Fruit fly (Drosophila melanogaster) whole organism, embryonic: Measurements from ENCODE around the gene Mst98Cb.

Experiments
- ATbp ChIP-seq: fragments of 200-800 bp; sonication (Bioruptor generic); optimal IDR thresholded peaks from 2 replicates; lab custom pipeline; 2017; ENCODE audit warnings: missing biosample characterization, mild to moderate bottlenecking, missing genetic modification characterization, missing genetic modification reagents
- CG10267 ChIP-seq: fragments of 200-800 bp; sonication (Bioruptor generic); optimal IDR thresholded peaks from 2 replicates; lab custom pipeline; 2018; ENCODE audit warnings: missing biosample characterization, mild to moderate bottlenecking, missing genetic modification characterization, moderate library complexity
- CG10543 ChIP-seq: fragments of 200-800 bp; sonication (Bioruptor generic); optimal IDR thresholded peaks from 3 replicates; lab custom pipeline; 2017; ENCODE audit warnings: missing biosample characterization, mild to moderate bottlenecking, missing genetic modification characterization, moderate library complexity
- CG11247 ChIP-seq: fragments of 200-800 bp; sonication (Bioruptor generic); IDR thresholded peaks from 2 replicates; pipeline ENCODE4 v1.3.6; 2022; ENCODE audit warnings: missing biosample characterization, missing genetic modification characterization
- CG11456 ChIP-seq: fragments of 200-800 bp; sonication (Bioruptor generic); IDR thresholded peaks from 3 replicates; pipeline ENCODE4 v1.3.6; 2022; ENCODE audit warnings: missing biosample characterization, missing genetic modification characterization
- CG12391 ChIP-seq: fragments of 200-800 bp; sonication (Bioruptor generic); optimal IDR thresholded peaks from 3 replicates; lab custom pipeline; 2018; ENCODE audit warnings: missing biosample characterization, mild to moderate bottlenecking, missing genetic modification characterization, moderate library complexity
- CG13287 ChIP-seq: fragments of 200-800 bp; sonication (Bioruptor generic); IDR thresholded peaks from 2 replicates; pipeline ENCODE4 v1.3.6; 2022; ENCODE audit warnings: missing biosample characterization, missing genetic modification characterization; ENCODE audit not compliant: partially characterized antibody
- CG13424 ChIP-seq: fragments of 200-800 bp; sonication (Bioruptor generic); optimal IDR thresholded peaks from 2 replicates; lab custom pipeline; 2019; ENCODE audit warnings: missing biosample characterization, mild to moderate bottlenecking, missing genetic modification characterization, moderate library complexity
- CG14860 ChIP-seq: fragments of 200-800 bp; sonication (Bioruptor generic); IDR thresholded peaks from 3 replicates; pipeline ENCODE4 v1.3.6; 2022; ENCODE audit warnings: missing biosample characterization, missing genetic modification characterization; ENCODE audit not compliant: partially characterized antibody
- CG15514 ChIP-seq: fragments of 200-800 bp; sonication (Bioruptor generic); optimal IDR thresholded peaks from 3 replicates; lab custom pipeline; 2017; ENCODE audit warnings: missing biosample characterization, missing genetic modification characterization, mild to moderate bottlenecking, moderate library complexity, missing genetic modification reagents
- CG15696 ChIP-seq: fragments of 200-800 bp; sonication (Bioruptor generic); optimal IDR thresholded peaks from 2 replicates; lab custom pipeline; 2019; ENCODE audit warnings: missing biosample characterization, mild to moderate bottlenecking, missing genetic modification characterization, moderate library complexity
- CG17385 ChIP-seq: fragments of 200-800 bp; sonication (Bioruptor generic); optimal IDR thresholded peaks from 3 replicates; lab custom pipeline; 2018; ENCODE audit warnings: missing biosample characterization, mild to moderate bottlenecking, missing genetic modification characterization
- CG17612 ChIP-seq: fragments of 200-800 bp; sonication (Bioruptor generic); IDR thresholded peaks from 2 replicates; pipeline ENCODE4 v1.3.6; 2022; ENCODE audit warnings: missing biosample characterization, missing genetic modification characterization
- CG2199 ChIP-seq: fragments of 200-800 bp; sonication (Bioruptor generic); IDR thresholded peaks from 3 replicates; pipeline ENCODE4 v1.3.6; 2022; ENCODE audit warnings: missing biosample characterization, missing genetic modification characterization
- CG4617 ChIP-seq: fragments of 200-800 bp; sonication (Bioruptor generic); optimal IDR thresholded peaks from 3 replicates; lab custom pipeline; 2016; ENCODE audit warnings: missing biosample characterization, missing genetic modification characterization, borderline replicate concordance
- CG5180 ChIP-seq: fragments of 200-800 bp; sonication (Bioruptor generic); optimal IDR thresholded peaks from 3 replicates; lab custom pipeline; 2017; ENCODE audit warnings: missing biosample characterization, missing genetic modification characterization, mild to moderate bottlenecking, moderate library complexity, missing genetic modification reagents
- CG5953 ChIP-seq: fragments of 200-800 bp; sonication (Bioruptor generic); IDR thresholded peaks from 2 replicates; pipeline ENCODE4 v1.3.6; 2022; ENCODE audit warnings: missing biosample characterization, missing genetic modification characterization
- CG6683 ChIP-seq: fragments of 200-800 bp; sonication (Bioruptor generic); optimal IDR thresholded peaks from 2 replicates; lab custom pipeline; 2017; ENCODE audit warnings: missing biosample characterization, mild to moderate bottlenecking, missing genetic modification characterization, missing genetic modification reagents
- CG7987 ChIP-seq: fragments of 200-800 bp; sonication (Bioruptor generic); optimal IDR thresholded peaks from 2 replicates; lab custom pipeline; 2018; ENCODE audit warnings: missing biosample characterization, mild to moderate bottlenecking, missing genetic modification characterization, moderate library complexity
- CG9437 ChIP-seq: fragments of 200-800 bp; sonication (Bioruptor generic); optimal IDR thresholded peaks from 2 replicates; lab custom pipeline; 2018; ENCODE audit warnings: missing biosample characterization, mild to moderate bottlenecking, missing genetic modification characterization
- CHES-1-like ChIP-seq: fragments of 200-800 bp; sonication (Bioruptor generic); optimal IDR thresholded peaks from 2 replicates; lab custom pipeline; 2016; ENCODE audit warnings: missing biosample characterization, missing genetic modification characterization
- CoRest ChIP-seq: fragments of 200-800 bp; sonication (Bioruptor generic); optimal IDR thresholded peaks from 3 replicates; lab custom pipeline; 2018; ENCODE audit warnings: missing biosample characterization, mild to moderate bottlenecking, missing genetic modification characterization, moderate library complexity
- D19B ChIP-seq: fragments of 200-800 bp; sonication (Bioruptor generic); optimal IDR thresholded peaks from 2 replicates; lab custom pipeline; 2017; ENCODE audit warnings: missing biosample characterization, mild to moderate bottlenecking, missing genetic modification characterization
- Dad ChIP-seq: fragments of 200-800 bp; sonication (Bioruptor generic); optimal IDR thresholded peaks from 3 replicates; lab custom pipeline; 2016; ENCODE audit warnings: missing biosample characterization, missing genetic modification characterization
- Dbx ChIP-seq: fragments of 200-800 bp; sonication (Bioruptor generic); IDR thresholded peaks from 3 replicates; pipeline ENCODE4 v1.3.6; 2022; ENCODE audit warnings: missing biosample characterization, missing genetic modification characterization
- Fer1 ChIP-seq: fragments of 200-800 bp; sonication (Bioruptor generic); optimal IDR thresholded peaks from 2 replicates; lab custom pipeline; 2017; ENCODE audit warnings: missing biosample characterization, mild to moderate bottlenecking, missing genetic modification characterization
- Rx ChIP-seq: fragments of 200-800 bp; sonication (Bioruptor generic); IDR thresholded peaks from 2 replicates; pipeline ENCODE4 v1.3.6; 2022; ENCODE audit warnings: missing biosample characterization, missing genetic modification characterization
- Six4 ChIP-seq: fragments of 200-800 bp; sonication (Bioruptor generic); optimal IDR thresholded peaks from 2 replicates; lab custom pipeline; 2016; ENCODE audit warnings: missing biosample characterization, missing genetic modification characterization
- Xbp1 ChIP-seq: fragments of 200-800 bp; sonication (Bioruptor generic); optimal IDR thresholded peaks from 3 replicates; lab custom pipeline; 2016; ENCODE audit warnings: missing biosample characterization, mild to moderate bottlenecking, missing genetic modification characterization
- aop ChIP-seq: fragments of 200-800 bp; sonication (Bioruptor generic); IDR thresholded peaks from 2 replicates; pipeline ENCODE4 v1.3.6; 2022; ENCODE audit warnings: missing biosample characterization, missing genetic modification characterization
- ap ChIP-seq: fragments of 200-800 bp; sonication (Bioruptor generic); IDR thresholded peaks from 2 replicates; pipeline ENCODE4 v1.3.6; 2022; ENCODE audit warnings: missing biosample characterization, missing genetic modification characterization
- bsh ChIP-seq, 2 experiments: fragments of 200-800 bp; sonication (Bioruptor generic); optimal IDR thresholded peaks; 2 replicates each; lab custom pipeline; 2017 to 2018; ENCODE audit warnings: mild to moderate bottlenecking in 2 of 2, missing biosample characterization in 2 of 2, missing genetic modification characterization in 2 of 2, moderate library complexity in 1 of 2
- chif ChIP-seq, 2 experiments: fragments of 200-800 bp; sonication (Bioruptor generic); optimal IDR thresholded peaks; 3 replicates each; lab custom pipeline; 2016; ENCODE audit warnings: missing biosample characterization in 2 of 2, missing genetic modification characterization in 2 of 2
- corto ChIP-seq: fragments of 200-800 bp; sonication (Bioruptor generic); optimal IDR thresholded peaks from 2 replicates; lab custom pipeline; 2016; ENCODE audit warnings: missing biosample characterization, mild to moderate bottlenecking, missing genetic modification characterization, moderate library complexity
- dysf ChIP-seq: fragments of 200-800 bp; sonication (Bioruptor generic); IDR thresholded peaks from 3 replicates; pipeline ENCODE4 v1.3.6; 2022; ENCODE audit warnings: missing biosample characterization, missing genetic modification characterization
- ewg ChIP-seq: fragments of 200-800 bp; sonication (Bioruptor generic); optimal IDR thresholded peaks from 3 replicates; lab custom pipeline; 2017; ENCODE audit warnings: mild to moderate bottlenecking, missing biosample characterization, missing genetic modification reagents, missing genetic modification characterization
- exex ChIP-seq: fragments of 200-800 bp; sonication (Bioruptor generic); optimal IDR thresholded peaks from 4 replicates; lab custom pipeline; 2018; ENCODE audit warnings: missing biosample characterization, mild to moderate bottlenecking, missing genetic modification characterization, moderate library complexity
- fu2 ChIP-seq: fragments of 200-800 bp; sonication (Bioruptor generic); optimal IDR thresholded peaks from 2 replicates; lab custom pipeline; 2016; ENCODE audit warnings: missing biosample characterization, missing genetic modification characterization
- her ChIP-seq: fragments of 200-800 bp; sonication (Bioruptor generic); optimal IDR thresholded peaks from 2 replicates; lab custom pipeline; 2016; ENCODE audit warnings: missing biosample characterization, missing genetic modification characterization
- onecut ChIP-seq: fragments of 200-800 bp; sonication (Bioruptor generic); IDR thresholded peaks from 2 replicates; pipeline ENCODE4 v1.3.6; 2022; ENCODE audit warnings: missing biosample characterization, missing genetic modification characterization
- phol ChIP-seq: fragments of 200-800 bp; sonication (Bioruptor generic); optimal IDR thresholded peaks from 3 replicates; lab custom pipeline; 2018; ENCODE audit warnings: missing biosample characterization, mild to moderate bottlenecking, missing genetic modification characterization, moderate library complexity
- sens ChIP-seq: fragments of 200-800 bp; sonication (Bioruptor generic); peaks from one replicate; lab custom pipeline; 2016; ENCODE audit warnings: missing biosample characterization, missing genetic modification characterization
- stc ChIP-seq: fragments of 200-800 bp; sonication (Bioruptor generic); IDR thresholded peaks from 2 replicates; pipeline ENCODE4 v1.3.6; 2022; ENCODE audit warnings: missing biosample characterization, missing genetic modification characterization
- stwl ChIP-seq: fragments of 200-800 bp; sonication (Bioruptor generic); optimal IDR thresholded peaks from 3 replicates; lab custom pipeline; 2018; ENCODE audit warnings: missing biosample characterization, mild to moderate bottlenecking, missing genetic modification characterization, moderate library complexity
- tx ChIP-seq: fragments of 200-800 bp; sonication (Bioruptor generic); optimal IDR thresholded peaks from 2 replicates; lab custom pipeline; 2016; ENCODE audit warnings: missing biosample characterization, missing genetic modification characterization
- unpg ChIP-seq: fragments of 200-800 bp; sonication (Bioruptor generic); optimal IDR thresholded peaks from 3 replicates; lab custom pipeline; 2018; ENCODE audit warnings: missing biosample characterization, mild to moderate bottlenecking, missing genetic modification characterization, moderate library complexity
- vnd ChIP-seq: fragments of 200-800 bp; sonication (Bioruptor generic); IDR thresholded peaks from 3 replicates; pipeline ENCODE4 v1.3.6; 2022; ENCODE audit warnings: missing biosample characterization, missing genetic modification characterization; ENCODE audit not compliant: partially characterized antibody

Gene Mst98Cb

DNA sequence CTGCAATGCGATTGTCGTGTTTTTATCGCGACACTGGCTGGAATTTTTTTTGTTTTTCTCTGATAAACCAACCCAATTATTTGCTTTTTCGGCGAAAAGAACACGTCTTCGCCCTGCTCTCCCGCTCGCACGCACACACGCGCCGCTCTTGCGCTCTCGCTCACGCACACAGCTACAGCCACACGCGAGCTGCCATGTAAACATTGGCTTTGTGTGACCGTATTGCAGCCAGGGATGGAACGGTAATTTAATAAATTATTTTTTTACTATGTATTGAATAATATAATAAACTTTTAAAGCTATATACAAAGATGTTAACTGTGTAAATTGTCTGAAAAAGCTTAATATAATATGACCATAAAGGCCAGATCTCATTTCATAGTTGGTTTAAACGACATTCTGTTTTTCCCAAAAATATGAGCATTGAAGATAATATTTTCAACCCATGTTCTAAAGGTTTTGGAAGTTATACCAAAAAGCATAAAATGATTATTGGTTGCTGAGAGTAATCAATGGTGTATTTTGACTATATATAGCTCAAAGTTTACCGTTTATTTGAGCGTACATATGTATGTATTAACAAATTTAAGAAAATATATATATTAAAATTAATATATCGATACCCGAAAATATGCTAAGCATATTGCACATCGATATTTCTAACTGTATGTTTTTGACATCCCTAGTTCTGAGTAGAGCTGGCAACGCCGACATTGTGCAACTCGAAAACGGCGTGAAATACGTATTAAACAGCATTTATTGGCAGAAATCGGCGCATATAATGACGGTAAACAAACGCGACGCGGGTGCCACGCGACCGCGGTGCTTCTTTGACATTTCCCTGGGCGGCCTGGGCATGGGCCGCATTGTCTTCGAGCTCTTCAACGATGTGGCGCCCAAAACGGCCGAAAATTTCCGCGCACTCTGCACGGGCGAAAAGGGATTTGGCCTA is 47.3 kb downstream of the Mst98Cb start, which contains the start of the genes Gfat2 and Moca-cyp (continued):
- TF ChIP-seq CG6683 (GFP tag; lab: Kevin White, UChicago) (no peak), onecut (GFP tag; lab: Robert Waterston, UW) (peak; percentile 55; the same call in 1 of the 2 replicates), CG13287 (peak; percentile 65), D19B (GFP tag; lab: Kevin White, UChicago) (peak; percentile 47), CG17385 (GFP tag; lab: Kevin White, UChicago) (peak; percentile 54), ap (GFP tag; lab: Robert Waterston, UW) (0 out of 2 replicates have a peak, but pooled peaks have one; percentile 40), stc (peak; percentile 45), CHES-1-like (peak; percentile 31), Xbp1 (GFP tag; lab: Kevin White, UChicago) (peak; percentile 89), vnd (GFP tag; lab: Robert Waterston, UW) (peak; percentile 69), corto (no peak), CG15514 (GFP tag; lab: Kevin White, UChicago) (peak; percentile 44), exex (tag; lab: Kevin White, UChicago) (peak; percentile 26), Dad (peak; percentile 30), dysf (GFP tag; lab: Robert Waterston, UW) (peak; percentile 43; the same call in 2 of the 3 replicates), CG13424 (tag; lab: Kevin White, UChicago) (peak; percentile 79), stwl (tag; lab: Kevin White, UChicago) (peak; percentile 33)

DNA sequence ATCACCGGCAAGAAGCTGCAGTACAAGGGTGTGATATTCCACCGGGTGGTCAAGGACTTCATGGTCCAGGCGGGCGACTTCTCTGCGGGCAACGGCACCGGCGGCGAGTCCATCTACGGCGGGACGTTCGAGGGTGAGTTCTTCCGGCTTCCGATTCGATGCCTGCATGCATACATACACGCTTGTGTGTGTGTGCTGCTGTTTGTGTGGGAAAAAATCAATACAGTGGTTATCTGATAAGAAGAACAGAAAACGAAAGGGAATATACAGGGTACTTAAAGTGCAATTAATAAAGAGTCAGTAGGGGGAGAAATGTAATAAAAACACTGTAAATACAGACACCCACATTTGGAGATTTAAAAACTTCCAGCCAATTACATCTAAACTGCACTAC is 48.0 kb downstream of the Mst98Cb start:
- TF ChIP-seq aop (GFP tag; lab: Robert Waterston, UW) (peak; percentile 70), CG9437 (GFP tag; lab: Kevin White, UChicago) (no peak), unpg (GFP tag; lab: Kevin White, UChicago) (peak; percentile 8), CG14860 (no peak), CG5180 (no peak), ewg (GFP tag; lab: Kevin White, UChicago) (no peak), Fer1 (GFP tag; lab: Kevin White, UChicago) (no peak), CG15696 (tag; lab: Kevin White, UChicago) (no peak), CG4617 (GFP tag; lab: Kevin White, UChicago) (no peak), tx (GFP tag; lab: Kevin White, UChicago) (no peak), Dbx (GFP tag; lab: Robert Waterston, UW) (no peak), CG12391 (tag; lab: Kevin White, UChicago) (no peak), CG7987 (GFP tag; lab: Kevin White, UChicago) (no peak), CG2199 (peak; percentile 42; the same call in 1 of the 3 replicates), CoRest (tag; lab: Kevin White, UChicago) (no peak), sens (no peak), ATbp (GFP tag; lab: Kevin White, UChicago) (no peak), phol (tag; lab: Kevin White, UChicago) (no peak), bsh (GFP tag; optimal IDR thresholded peaks at IDR 0.05; lab: Kevin White, UChicago) (peak in 1 of 2 experiments; percentile 16), her (GFP tag; lab: Kevin White, UChicago) (no peak), CG10543 (GFP tag; lab: Kevin White, UChicago) (no peak), CG11247 (GFP tag; lab: Robert Waterston, UW) (no peak), CG5953 (no peak), chif (GFP tag; optimal IDR thresholded peaks at IDR 0.05; lab: Kevin White, UChicago) (no peak), fu2 (GFP tag; lab: Kevin White, UChicago) (no peak), Rx (GFP tag; lab: Robert Waterston, UW) (no peak), CG10267 (tag; lab: Kevin White, UChicago) (no peak), Six4 (GFP tag; lab: Kevin White, UChicago) (no peak), CG11456 (no peak), CG17612 (GFP tag; lab: Robert Waterston, UW) (no peak)
